Worm (Caenorhabditis elegans) whole organism, young adult: ENCODE results near the gene dpy-23.
A peak's percentile ranks its signal among the peaks of the same experiment; 100 is the strongest.

Experiments
- B0019.2 ChIP-seq: fragments of 200-800 bp; sonication (Bioruptor generic); conservative IDR thresholded peaks from 2 replicates; pipeline ENCODE4 v1.3.6; 2022; ENCODE audit warnings: missing genetic modification reagents, missing genetic modification characterization, missing compliant biosample characterization
- B0035.1 ChIP-seq: sonication (generic microtip); optimal IDR thresholded peaks from 2 replicates; lab custom pipeline; 2016; ENCODE audit warnings: missing genetic modification characterization, mild to moderate bottlenecking, missing compliant biosample characterization, missing genotype, missing genetic modification reagents
- F22D6.2 ChIP-seq: sonication (generic microtip); optimal IDR thresholded peaks from 2 replicates; lab custom pipeline; 2016; ENCODE audit warnings: mild to moderate bottlenecking, missing genetic modification characterization, missing compliant biosample characterization
- F57A8.1 ChIP-seq: fragments of 200-800 bp; sonication (Bioruptor generic); optimal IDR thresholded peaks from 2 replicates; lab custom pipeline; 2018; ENCODE audit warnings: mild to moderate bottlenecking, missing genetic modification characterization, moderate library complexity, missing compliant biosample characterization
- T07F8.4 ChIP-seq: sonication (generic microtip); optimal IDR thresholded peaks from 2 replicates; lab custom pipeline; 2016; ENCODE audit warnings: mild to moderate bottlenecking, missing genetic modification characterization, moderate library complexity, missing compliant biosample characterization
- Y53F4B.3 ChIP-seq: fragments of 200-800 bp; sonication (Bioruptor generic); IDR thresholded peaks from 2 replicates; pipeline ENCODE4 v1.3.6; 2022; ENCODE audit warnings: missing genetic modification reagents, missing genetic modification characterization, missing compliant biosample characterization
- ZK185.1 ChIP-seq: sonication (generic microtip); optimal IDR thresholded peaks from 2 replicates; lab custom pipeline; 2016; ENCODE audit warnings: mild to moderate bottlenecking, missing genetic modification characterization, missing compliant biosample characterization; ENCODE audit not compliant: poor library complexity, severe bottlenecking
- athp-1 ChIP-seq: sonication (generic microtip); optimal IDR thresholded peaks from 2 replicates; lab custom pipeline; 2017; ENCODE audit warnings: mild to moderate bottlenecking, missing genetic modification characterization, missing compliant biosample characterization
- attf-5 ChIP-seq: fragments of 200-800 bp; sonication (Bioruptor generic); optimal IDR thresholded peaks from 2 replicates; lab custom pipeline; 2018; ENCODE audit warnings: mild to moderate bottlenecking, missing genetic modification characterization, missing compliant biosample characterization
- attf-6 ChIP-seq: fragments of 200-800 bp; sonication (Bioruptor generic); IDR thresholded peaks from 2 replicates; pipeline ENCODE4 v1.3.6; 2022; ENCODE audit warnings: missing genetic modification reagents, missing genetic modification characterization, missing compliant biosample characterization
- bed-1 ChIP-seq: fragments of 200-800 bp; sonication (Bioruptor generic); IDR thresholded peaks from 2 replicates; pipeline ENCODE4 v1.3.6; 2022; ENCODE audit warnings: missing genetic modification reagents, missing genetic modification characterization, missing compliant biosample characterization
- ccch-3 ChIP-seq: fragments of 200-800 bp; sonication (Bioruptor generic); optimal IDR thresholded peaks from 2 replicates; lab custom pipeline; 2018; ENCODE audit warnings: mild to moderate bottlenecking, missing genetic modification characterization, missing compliant biosample characterization
- cebp-1 ChIP-seq, 2 experiments: fragments of 200-800 bp in 1 of 2; sonication (Bioruptor generic) in 1 of 2; sonication (generic microtip) in 1 of 2; IDR thresholded peaks in 1 of 2; optimal IDR thresholded peaks in 1 of 2; 2 replicates each; pipeline versions ENCODE4 v1.3.6 to Lab custom; 2017 to 2022; ENCODE audit warnings: missing compliant biosample characterization in 2 of 2, missing genetic modification characterization in 2 of 2, mild to moderate bottlenecking in 1 of 2, missing genetic modification reagents in 1 of 2, moderate library complexity in 1 of 2
- ceh-27 ChIP-seq: fragments of 200-800 bp; sonication (Bioruptor generic); optimal IDR thresholded peaks from 2 replicates; lab custom pipeline; 2018; ENCODE audit warnings: mild to moderate bottlenecking, missing genetic modification characterization, moderate library complexity, missing compliant biosample characterization
- ceh-40 ChIP-seq: fragments of 200-800 bp; sonication (Bioruptor generic); IDR thresholded peaks from 2 replicates; pipeline ENCODE4 v1.3.6; 2022; ENCODE audit warnings: missing genetic modification characterization, missing compliant biosample characterization
- ceh-79 ChIP-seq: sonication (generic microtip); optimal IDR thresholded peaks from 2 replicates; lab custom pipeline; 2017; ENCODE audit warnings: mild to moderate bottlenecking, missing genetic modification characterization, missing compliant biosample characterization
- die-1 ChIP-seq: sonication (generic microtip); optimal IDR thresholded peaks from 2 replicates; lab custom pipeline; 2016; ENCODE audit warnings: missing genotype, mild to moderate bottlenecking, missing genetic modification characterization, missing compliant biosample characterization
- dpl-1 ChIP-seq: fragments of 150-350 bp; optimal IDR thresholded peaks from 2 replicates; lab custom pipeline; 2014; ENCODE audit warnings: missing biosample characterization, missing genetic modification reagents, missing genetic modification characterization
- egl-18 ChIP-seq: fragments of 200-800 bp; sonication (Bioruptor generic); IDR thresholded peaks from 2 replicates; pipeline ENCODE4 v1.3.6; 2022; ENCODE audit warnings: missing genetic modification reagents, missing genetic modification characterization, missing compliant biosample characterization
- gei-17 ChIP-seq: fragments of 200-800 bp; sonication (Bioruptor generic); optimal IDR thresholded peaks from 2 replicates; lab custom pipeline; 2018; ENCODE audit warnings: mild to moderate bottlenecking, missing genetic modification characterization, missing compliant biosample characterization
- hsf-1 ChIP-seq: fragments of 200-800 bp; sonication (Bioruptor generic); IDR thresholded peaks from 2 replicates; pipeline ENCODE4 v1.3.6; 2022; ENCODE audit warnings: missing genetic modification reagents, missing genetic modification characterization, missing compliant biosample characterization
- lin-26 ChIP-seq: fragments of 200-800 bp; sonication (Bioruptor generic); IDR thresholded peaks from 2 replicates; pipeline ENCODE4 v1.3.6; 2022; ENCODE audit warnings: missing genetic modification reagents, missing genetic modification characterization, missing compliant biosample characterization
- lin-35 ChIP-seq, 3 experiments: fragments of 150-350 bp in 2 of 3; sonication (generic microtip) in 1 of 3; optimal IDR thresholded peaks; 2 replicates each; lab custom pipeline; 2014 to 2018; ENCODE audit warnings: missing biosample characterization in 3 of 3, missing genetic modification characterization in 3 of 3, missing genetic modification reagents in 3 of 3
- lin-54 ChIP-seq: fragments of 200-800 bp; sonication (Bioruptor generic); optimal IDR thresholded peaks from 2 replicates; lab custom pipeline; 2018; ENCODE audit warnings: mild to moderate bottlenecking, missing genetic modification characterization, missing compliant biosample characterization
- lsy-27 ChIP-seq: sonication (generic microtip); optimal IDR thresholded peaks from 2 replicates; lab custom pipeline; 2017; ENCODE audit warnings: missing genetic modification characterization, mild to moderate bottlenecking, missing compliant biosample characterization, antibody characterized with exemption, missing genotype, borderline replicate concordance; ENCODE audit not compliant: insufficient read depth
- mes-4 ChIP-seq: sonication (generic microtip); optimal IDR thresholded peaks from 2 replicates; lab custom pipeline; 2016; ENCODE audit warnings: missing genotype, missing genetic modification characterization, missing compliant biosample characterization
- mxl-1 ChIP-seq: sonication (generic microtip); optimal IDR thresholded peaks from 2 replicates; lab custom pipeline; 2016; ENCODE audit warnings: missing genetic modification characterization, missing compliant biosample characterization
- nfya-1 ChIP-seq: sonication (generic microtip); optimal IDR thresholded peaks from 2 replicates; lab custom pipeline; 2017; ENCODE audit warnings: antibody characterized with exemption, missing compliant biosample characterization, missing genetic modification characterization, borderline replicate concordance; ENCODE audit not compliant: insufficient read depth
- nfyb-1 ChIP-seq: fragments of 200-800 bp; sonication (Bioruptor generic); IDR thresholded peaks from 2 replicates; pipeline ENCODE4 v1.3.6; 2022; ENCODE audit warnings: missing genetic modification reagents, missing genetic modification characterization, missing compliant biosample characterization
- pha-4 ChIP-seq: fragments of 150-350 bp; sonication (generic microtip); optimal IDR thresholded peaks from 2 replicates; lab custom pipeline; 2014; ENCODE audit warnings: missing biosample characterization, missing genetic modification reagents, missing genetic modification characterization
- snpc-4 ChIP-seq, 5 experiments: fragments of 150-350 bp in 1 of 5; sonication (generic microtip) in 4 of 5; optimal IDR thresholded peaks; 2 replicates each; lab custom pipeline; 2014 to 2018; ENCODE audit warnings: missing genetic modification characterization in 5 of 5, missing biosample characterization in 3 of 5, antibody characterized with exemption in 2 of 5, mild to moderate bottlenecking in 2 of 5, missing compliant biosample characterization in 2 of 5, missing genotype in 2 of 5, moderate library complexity in 2 of 5, missing genetic modification reagents in 1 of 5
- tbx-9 ChIP-seq: sonication (generic microtip); optimal IDR thresholded peaks from 2 replicates; lab custom pipeline; 2016; ENCODE audit warnings: borderline replicate concordance, missing genetic modification characterization, inconsistent platforms, missing compliant biosample characterization
- unc-130 ChIP-seq: sonication (generic microtip); optimal IDR thresholded peaks from 2 replicates; lab custom pipeline; 2016; ENCODE audit warnings: missing genetic modification reagents, missing genetic modification characterization, missing compliant biosample characterization
- unc-62 ChIP-seq: fragments of 150-350 bp; optimal IDR thresholded peaks from 2 replicates; lab custom pipeline; 2014; ENCODE audit warnings: missing biosample characterization, missing genetic modification reagents, missing genetic modification characterization
- xnd-1 ChIP-seq: sonication (generic microtip); optimal IDR thresholded peaks from 2 replicates; lab custom pipeline; 2016; ENCODE audit warnings: missing genotype, missing genetic modification reagents, missing genetic modification characterization, missing compliant biosample characterization
- ztf-18 ChIP-seq: sonication (generic microtip); optimal IDR thresholded peaks from 2 replicates; lab custom pipeline; 2016; ENCODE audit warnings: missing genotype, mild to moderate bottlenecking, missing genetic modification characterization, missing compliant biosample characterization
- ztf-22 ChIP-seq: fragments of 200-800 bp; sonication (Bioruptor generic); optimal IDR thresholded peaks from 2 replicates; lab custom pipeline; 2018; ENCODE audit warnings: mild to moderate bottlenecking, missing genetic modification characterization, moderate library complexity, missing compliant biosample characterization
- ztf-25 ChIP-seq: fragments of 200-800 bp; sonication (Bioruptor generic); IDR thresholded peaks from 2 replicates; pipeline ENCODE4 v1.3.6; 2022; ENCODE audit warnings: missing genetic modification reagents, missing genetic modification characterization, missing compliant biosample characterization
- ztf-6 ChIP-seq: fragments of 200-800 bp; sonication (Bioruptor generic); IDR thresholded peaks from 2 replicates; pipeline ENCODE4 v1.3.6; 2022; ENCODE audit warnings: missing genetic modification reagents, missing genetic modification characterization, missing compliant biosample characterization

Gene dpy-23

ce11 chrX:4426496-4426895, 37.3 kb downstream of the dpy-23 start:
- TF ChIP-seq ztf-25 (GFP tag; lab: Robert Waterston, UW) (no peak), F57A8.1 (GFP tag; lab: Kevin White, UChicago) (no peak), ZK185.1 (no peak), xnd-1 (tag; lab: Kevin White, UChicago) (no peak), tbx-9 (tag; lab: Kevin White, UChicago) (no peak), F22D6.2 (tag; lab: Kevin White, UChicago) (no peak)

DNA sequence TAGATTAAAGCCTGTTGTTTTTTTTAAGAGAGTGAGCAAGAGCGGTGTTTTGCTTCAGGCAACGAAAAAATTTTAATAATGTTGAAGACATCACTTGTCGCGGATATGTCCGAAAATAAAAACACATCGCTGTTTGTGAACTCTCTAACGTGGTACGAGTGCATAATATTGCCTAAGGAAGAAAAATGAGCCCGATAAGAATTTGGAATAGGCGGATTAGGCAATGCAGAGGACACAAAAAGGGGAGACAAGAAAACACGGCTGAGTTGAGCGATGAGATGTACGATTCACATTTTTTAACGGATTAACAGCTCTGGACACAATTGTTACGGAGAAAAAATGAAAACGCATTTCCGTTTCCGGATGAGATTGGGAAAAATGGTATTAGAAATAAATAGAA, 38.2 kb downstream of the dpy-23 start:
- TF ChIP-seq gei-17 (GFP tag; lab: Kevin White, UChicago), result no peak
- TF ChIP-seq mxl-1 (tag; lab: Kevin White, UChicago), result no peak
- TF ChIP-seq B0019.2, result no peak
- TF ChIP-seq lin-26 (GFP tag; lab: Robert Waterston, UW), result no peak
- TF ChIP-seq ceh-79, result no peak
- TF ChIP-seq dpl-1 (GFP tag; lab: Kevin White, UChicago), result no peak
- TF ChIP-seq Y53F4B.3 (GFP tag; lab: Robert Waterston, UW), result no peak
- no peak for TF ChIP-seq T07F8.4 (tag; lab: Kevin White, UChicago)
- TF ChIP-seq attf-5 (GFP tag; lab: Kevin White, UChicago), result no peak
- no peak for TF ChIP-seq hsf-1 (GFP tag; lab: Robert Waterston, UW)
- TF ChIP-seq, all 124 proteins: peak for 0

- no peak for TF ChIP-seq ztf-25 (GFP tag; lab: Robert Waterston, UW)
- TF ChIP-seq pha-4 (tag; lab: Kevin White, UChicago), result no peak
- TF ChIP-seq mes-4 (tag; lab: Kevin White, UChicago), result no peak
- TF ChIP-seq nfya-1 (tag; lab: Kevin White, UChicago), result no peak
- no peak for TF ChIP-seq B0035.1 (tag; lab: Kevin White, UChicago)
- TF ChIP-seq athp-1 (tag; lab: Kevin White, UChicago), result no peak
- TF ChIP-seq unc-62 (GFP tag; lab: Kevin White, UChicago), result no peak
- TF ChIP-seq ceh-40 (GFP tag; lab: Robert Waterston, UW), result no peak
- no peak for TF ChIP-seq ceh-27
- no peak for TF ChIP-seq snpc-4 (GFP tag; optimal IDR thresholded peaks at IDR 0.05; lab: Kevin White, UChicago)
- TF ChIP-seq snpc-4 (tag; optimal IDR thresholded peaks at IDR 0.05; lab: Kevin White, UChicago), result no peak
- TF ChIP-seq ztf-18 (tag; lab: Kevin White, UChicago), result no peak
- no peak for TF ChIP-seq bed-1 (GFP tag; lab: Robert Waterston, UW)
- TF ChIP-seq ztf-22 (GFP tag; lab: Kevin White, UChicago), result no peak
- no peak for TF ChIP-seq cebp-1 (GFP tag; IDR thresholded peaks at IDR 0.05; lab: Robert Waterston, UW)
- TF ChIP-seq cebp-1 (tag; optimal IDR thresholded peaks at IDR 0.05; lab: Kevin White, UChicago), result no peak
- no peak for TF ChIP-seq egl-18 (GFP tag; lab: Robert Waterston, UW)
- TF ChIP-seq die-1 (tag; lab: Kevin White, UChicago), result no peak
- no peak for TF ChIP-seq gei-17 (GFP tag; lab: Kevin White, UChicago)
- no peak for TF ChIP-seq ztf-6 (GFP tag; lab: Robert Waterston, UW)
Measured at ce11 chrX:4429364-4429763, 40.2 kb downstream of the dpy-23 start.

ce11 chrX:4434577-4434976, 45.4 kb downstream of the dpy-23 start:
- TF ChIP-seq attf-6 (GFP tag; lab: Robert Waterston, UW) (no peak), lin-54 (GFP tag; lab: Kevin White, UChicago) (no peak), unc-130 (GFP tag; lab: Kevin White, UChicago) (no peak), mxl-1 (tag; lab: Kevin White, UChicago) (no peak), lsy-27 (tag; lab: Kevin White, UChicago) (no peak), nfyb-1 (GFP tag; lab: Robert Waterston, UW) (0 out of 2 replicates have a peak, but pooled peaks have one; percentile 25), lin-35 (GFP tag; optimal IDR thresholded peaks at IDR 0.05; lab: Kevin White, UChicago) (no peak), ccch-3 (GFP tag; lab: Kevin White, UChicago) (no peak)
- TF ChIP-seq, all 124 proteins: peak for 1
